Fruit fly (Drosophila melanogaster) whole organism, prepupa: ENCODE data around the gene CG42481.

Source experiments
- Blimp-1 ChIP-seq: fragments of 200-800 bp; sonication (Bioruptor generic); optimal IDR thresholded peaks from 3 replicates; lab custom pipeline; 2017; ENCODE audit warnings: missing biosample characterization, missing genetic modification characterization, mild to moderate bottlenecking, moderate library complexity, missing genetic modification reagents
- CG10669 ChIP-seq: fragments of 200-800 bp; sonication (Bioruptor generic); optimal IDR thresholded peaks from 3 replicates; lab custom pipeline; 2018; ENCODE audit warnings: missing biosample characterization, mild to moderate bottlenecking, missing genetic modification characterization, moderate library complexity
- CG11294 ChIP-seq: fragments of 200-800 bp; sonication (Bioruptor generic); IDR thresholded peaks from 2 replicates; pipeline ENCODE4 v1.3.6; 2022; ENCODE audit warnings: missing biosample characterization, missing genetic modification characterization
- CG31627 ChIP-seq: fragments of 200-800 bp; sonication (Bioruptor generic); optimal IDR thresholded peaks from 3 replicates; lab custom pipeline; 2016; ENCODE audit warnings: missing biosample characterization, missing genetic modification characterization
- CG3919 ChIP-seq: fragments of 200-800 bp; sonication (Bioruptor generic); optimal IDR thresholded peaks from 3 replicates; lab custom pipeline; 2016; ENCODE audit warnings: missing biosample characterization, missing genetic modification characterization
- CG6163 ChIP-seq: fragments of 200-800 bp; sonication (Bioruptor generic); IDR thresholded peaks from 3 replicates; pipeline ENCODE4 v1.3.6; 2022; ENCODE audit warnings: missing biosample characterization, missing genetic modification characterization
- CG6792 ChIP-seq: fragments of 200-800 bp; sonication (Bioruptor generic); optimal IDR thresholded peaks from 3 replicates; lab custom pipeline; 2016; ENCODE audit warnings: missing biosample characterization, missing genetic modification characterization
- CG7368 ChIP-seq: fragments of 200-800 bp; sonication (Bioruptor generic); optimal IDR thresholded peaks from 3 replicates; lab custom pipeline; 2016; ENCODE audit warnings: missing biosample characterization, missing genetic modification characterization
- CG8119 ChIP-seq: fragments of 200-800 bp; sonication (Bioruptor generic); IDR thresholded peaks from 3 replicates; pipeline ENCODE4 v1.3.6; 2022; ENCODE audit warnings: missing biosample characterization, missing genetic modification characterization
- CG8632 ChIP-seq: fragments of 200-800 bp; sonication (Bioruptor generic); optimal IDR thresholded peaks from 3 replicates; lab custom pipeline; 2016; ENCODE audit warnings: missing biosample characterization, missing genetic modification characterization
- Eip75B ChIP-seq: fragments of 200-800 bp; sonication (Bioruptor generic); optimal IDR thresholded peaks from 3 replicates; lab custom pipeline; 2016; ENCODE audit warnings: missing biosample characterization, missing genetic modification characterization
- Gug ChIP-seq: fragments of 200-800 bp; sonication (Bioruptor generic); IDR thresholded peaks from 2 replicates; pipeline ENCODE4 v1.3.6; 2022; ENCODE audit warnings: missing biosample characterization, missing genetic modification characterization
- OdsH ChIP-seq: fragments of 200-800 bp; sonication (Bioruptor generic); optimal IDR thresholded peaks from 3 replicates; lab custom pipeline; 2016; ENCODE audit warnings: missing biosample characterization, missing genetic modification characterization
- Sox102F ChIP-seq: fragments of 200-800 bp; sonication (Bioruptor generic); optimal IDR thresholded peaks from 2 replicates; lab custom pipeline; 2016; ENCODE audit warnings: missing biosample characterization, mild to moderate bottlenecking, missing genetic modification characterization
- Sox15 ChIP-seq: fragments of 200-800 bp; sonication (Bioruptor generic); optimal IDR thresholded peaks from 3 replicates; lab custom pipeline; 2016; ENCODE audit warnings: missing biosample characterization, missing genetic modification characterization
- cyc ChIP-seq: fragments of 200-800 bp; sonication (Bioruptor generic); optimal IDR thresholded peaks from 3 replicates; lab custom pipeline; 2016; ENCODE audit warnings: missing biosample characterization, missing genetic modification characterization
- esn ChIP-seq: fragments of 200-800 bp; sonication (Bioruptor generic); optimal IDR thresholded peaks from 2 replicates; lab custom pipeline; 2016; ENCODE audit warnings: missing biosample characterization, mild to moderate bottlenecking, missing genetic modification characterization, moderate library complexity
- fkh ChIP-seq: fragments of 200-800 bp; sonication (Bioruptor generic); optimal IDR thresholded peaks from 3 replicates; lab custom pipeline; 2017; ENCODE audit warnings: missing biosample characterization, mild to moderate bottlenecking, missing genetic modification characterization, moderate library complexity
- topi ChIP-seq: fragments of 200-800 bp; sonication (Bioruptor generic); optimal IDR thresholded peaks from 3 replicates; lab custom pipeline; 2016; ENCODE audit warnings: missing biosample characterization, missing genetic modification characterization

The CG42481 gene

dm6 chr3L:13249374-13249773 lies 49.4 kb downstream of the CG42481 start:
- TF ChIP-seq CG11294 (GFP tag; lab: Robert Waterston, UW), result no peak
- TF ChIP-seq CG3919, result no peak
- no peak for TF ChIP-seq Sox15
- TF ChIP-seq cyc (GFP tag; lab: Kevin White, UChicago), result no peak
- no peak for TF ChIP-seq OdsH (GFP tag; lab: Kevin White, UChicago)
- TF ChIP-seq CG6792 (GFP tag; lab: Kevin White, UChicago), result no peak
- TF ChIP-seq Sox102F (GFP tag; lab: Kevin White, UChicago), result no peak
- TF ChIP-seq topi (GFP tag; lab: Kevin White, UChicago), result no peak
- TF ChIP-seq CG8119, result no peak
- TF ChIP-seq Gug, result no peak
- TF ChIP-seq Eip75B (GFP tag; lab: Kevin White, UChicago), result no peak
- no peak for TF ChIP-seq CG7368 (GFP tag; lab: Kevin White, UChicago)
- TF ChIP-seq CG31627, result no peak
- TF ChIP-seq CG6163, result no peak
- no peak for TF ChIP-seq esn
- TF ChIP-seq Blimp-1 (GFP tag; lab: Kevin White, UChicago), result no peak
- TF ChIP-seq fkh (GFP tag; lab: Kevin White, UChicago), result no peak
- no peak for TF ChIP-seq CG10669 (GFP tag; lab: Kevin White, UChicago)
- TF ChIP-seq CG8632 (GFP tag; lab: Kevin White, UChicago), result no peak
- TF ChIP-seq, all 60 proteins: peak for 0
